Worm (Caenorhabditis elegans) whole organism, midembryonic: Measurements from ENCODE around the gene mel-32.

ENCODE experiments used
- T22C8.4 ChIP-seq: fragments of 200-800 bp; sonication (Bioruptor generic); IDR thresholded peaks from 2 replicates; pipeline ENCODE4 v1.3.6; 2022; ENCODE audit warnings: missing genetic modification characterization, missing compliant biosample characterization
- cog-1 ChIP-seq: sonication (generic microtip); optimal IDR thresholded peaks from 2 replicates; lab custom pipeline; 2016; ENCODE audit warnings: missing genetic modification characterization, missing compliant biosample characterization
- flt-1 ChIP-seq: fragments of 200-800 bp; sonication (Bioruptor generic); IDR thresholded peaks from 2 replicates; pipeline ENCODE4 v1.3.6; 2022; ENCODE audit warnings: missing genetic modification characterization, missing compliant biosample characterization
- klf-2 ChIP-seq: fragments of 200-800 bp; sonication (Bioruptor generic); conservative IDR thresholded peaks from 2 replicates; pipeline ENCODE4 v1.3.6; 2022; ENCODE audit warnings: missing genetic modification reagents, missing genetic modification characterization, missing compliant biosample characterization
- med-1 ChIP-seq: sonication (generic microtip); optimal IDR thresholded peaks from 2 replicates; lab custom pipeline; 2017; ENCODE audit warnings: missing genetic modification characterization, mild to moderate bottlenecking, missing compliant biosample characterization, antibody characterized with exemption, missing genetic modification reagents; ENCODE audit not compliant: insufficient read depth
- ref-1 ChIP-seq: fragments of 200-800 bp; sonication (Bioruptor generic); conservative IDR thresholded peaks from 2 replicates; pipeline ENCODE4 v1.3.6; 2022; ENCODE audit warnings: missing genetic modification reagents, missing genetic modification characterization, missing compliant biosample characterization
- tab-1 ChIP-seq: fragments of 200-800 bp; sonication (Bioruptor generic); IDR thresholded peaks from 2 replicates; pipeline ENCODE4 v1.3.6; 2022; ENCODE audit warnings: missing genetic modification characterization, missing compliant biosample characterization
- ztf-23 ChIP-seq: fragments of 200-800 bp; sonication (Bioruptor generic); IDR thresholded peaks from 2 replicates; pipeline ENCODE4 v1.3.6; 2022; ENCODE audit warnings: missing genetic modification reagents, missing genetic modification characterization, missing compliant biosample characterization
- ztf-29 ChIP-seq: fragments of 200-800 bp; sonication (Bioruptor generic); IDR thresholded peaks from 2 replicates; pipeline ENCODE4 v1.3.6; 2022; ENCODE audit warnings: missing genetic modification reagents, missing genetic modification characterization, missing compliant biosample characterization

The mel-32 gene

DNA sequence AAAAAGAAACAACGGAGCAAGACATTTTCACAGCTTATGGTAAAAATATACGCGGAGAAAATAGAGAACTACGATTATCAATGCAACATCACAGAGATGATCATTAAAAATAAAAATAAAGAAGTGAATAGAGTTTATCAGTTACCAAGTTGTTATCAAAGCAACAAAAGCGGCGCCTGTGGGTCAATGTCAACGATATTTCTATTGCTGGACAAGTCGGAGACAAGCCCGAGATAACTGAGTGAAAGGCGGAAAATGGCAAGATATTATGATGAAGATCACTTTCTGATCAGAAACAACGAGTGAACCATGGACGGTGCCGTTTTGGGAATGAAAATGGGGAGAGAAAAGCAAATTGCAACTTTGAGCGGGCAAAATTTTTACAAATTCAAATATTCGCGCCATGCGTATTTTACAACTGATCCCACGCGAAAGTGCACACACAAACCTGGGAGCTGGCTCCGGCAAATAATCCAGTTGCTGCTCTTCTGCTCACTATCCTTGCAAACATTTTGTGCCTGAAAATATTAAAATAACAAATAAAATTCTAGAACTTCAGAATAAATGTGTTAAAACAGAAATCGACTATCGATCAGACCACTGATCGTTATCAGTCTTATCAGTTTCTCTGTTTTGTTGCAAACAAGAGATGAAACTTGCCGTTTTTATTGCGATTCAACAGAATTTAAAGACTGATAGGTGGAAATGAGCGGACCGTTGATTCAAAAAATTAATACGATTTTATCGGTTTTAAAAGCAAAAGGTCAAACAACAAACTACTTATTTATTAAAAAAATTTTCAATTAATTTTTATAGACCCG lies at the start of gene mel-32:
Gene mel-32, minus strand, starts transcription at position 696 of the 821 bp plus-strand sequence.
- no peak for TF ChIP-seq tab-1
- TF ChIP-seq cog-1 (tag; lab: Kevin White, UChicago), result no peak
- TF ChIP-seq klf-2 (GFP tag; lab: Robert Waterston, UW), result no peak
- TF ChIP-seq med-1, result no peak
- TF ChIP-seq T22C8.4 (GFP tag; lab: Robert Waterston, UW), result no peak
- no peak for TF ChIP-seq ztf-23
- TF ChIP-seq flt-1, result no peak
- no peak for TF ChIP-seq ztf-29 (GFP tag; lab: Robert Waterston, UW)
- TF ChIP-seq ref-1 (GFP tag; lab: Robert Waterston, UW), result no peak

- TF ChIP-seq T22C8.4 (GFP tag; lab: Robert Waterston, UW), result no peak
- TF ChIP-seq klf-2 (GFP tag; lab: Robert Waterston, UW), result no peak
- no peak for TF ChIP-seq cog-1 (tag; lab: Kevin White, UChicago)
- TF ChIP-seq med-1, result no peak
- no peak for TF ChIP-seq ztf-29 (GFP tag; lab: Robert Waterston, UW)
Measured at ce11 chrIII:6490989-6491388, 48.2 kb upstream of the mel-32 start.

ce11 chrIII:6489493-6489892 lies 46.7 kb upstream of the mel-32 start, which contains the start of gene rpt-3:
rpt-3 (plus strand) TSS chrIII:6489793.
- TF ChIP-seq cog-1 (tag; lab: Kevin White, UChicago) (no peak), flt-1 (no peak)

DNA sequence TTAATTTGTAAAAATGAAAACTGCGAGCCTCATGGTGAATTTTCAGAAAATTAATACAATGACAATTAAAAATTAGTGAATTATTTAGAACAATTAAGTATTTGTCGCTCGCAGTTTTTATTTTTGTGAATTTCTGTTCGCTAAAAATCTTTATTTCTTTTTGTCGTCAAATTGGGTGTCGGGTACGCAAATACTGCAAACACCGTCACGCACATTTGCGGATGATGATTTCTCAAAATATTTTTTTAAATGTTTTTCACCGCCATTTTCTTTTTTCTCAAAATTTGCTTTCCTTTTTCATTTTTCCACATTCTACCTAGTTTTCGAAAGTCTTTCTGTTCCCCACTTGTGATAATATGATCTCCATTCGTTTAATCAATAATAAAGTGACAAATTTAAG lies 46.1 kb upstream of the mel-32 start:
- TF ChIP-seq ref-1 (GFP tag; lab: Robert Waterston, UW) (no peak), ztf-23 (no peak), flt-1 (no peak), T22C8.4 (GFP tag; lab: Robert Waterston, UW) (no peak), cog-1 (tag; lab: Kevin White, UChicago) (no peak), med-1 (no peak), klf-2 (GFP tag; lab: Robert Waterston, UW) (no peak), ztf-29 (GFP tag; lab: Robert Waterston, UW) (no peak), tab-1 (no peak)

DNA sequence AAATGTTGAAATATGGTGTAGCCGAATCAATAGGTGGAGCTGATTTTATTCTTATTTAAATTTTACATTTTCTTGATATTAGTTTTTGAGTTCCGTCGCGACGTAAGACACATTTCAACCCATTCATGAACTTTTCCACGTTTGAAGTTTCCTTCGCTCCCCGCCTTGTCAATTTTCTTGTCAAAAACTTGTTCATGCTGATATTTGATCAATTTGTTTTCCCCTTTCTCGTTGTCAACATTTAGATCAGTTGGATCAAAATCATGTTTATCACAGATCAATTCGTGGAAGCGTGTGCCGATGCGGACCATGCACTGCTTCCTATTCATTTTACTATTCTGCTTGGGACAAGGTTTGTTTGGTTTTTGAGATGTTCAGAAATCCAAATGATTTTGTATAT lies 40.1 kb upstream of the mel-32 start, which contains the start of gene chtb-2:
Gene chtb-2, plus strand, starts transcription at position 301 of the 400 bp plus-strand sequence.
- no peak for TF ChIP-seq ref-1 (GFP tag; lab: Robert Waterston, UW)
- TF ChIP-seq med-1, result no peak
- TF ChIP-seq T22C8.4 (GFP tag; lab: Robert Waterston, UW), result no peak
- no peak for TF ChIP-seq ztf-29 (GFP tag; lab: Robert Waterston, UW)
- no peak for TF ChIP-seq flt-1
- no peak for TF ChIP-seq cog-1 (tag; lab: Kevin White, UChicago)
- no peak for TF ChIP-seq tab-1
- TF ChIP-seq ztf-23, result no peak
- no peak for TF ChIP-seq klf-2 (GFP tag; lab: Robert Waterston, UW)

ce11 chrIII:6479439-6479838 lies 36.6 kb upstream of the mel-32 start:
- no peak for TF ChIP-seq ztf-29 (GFP tag; lab: Robert Waterston, UW)
- no peak for TF ChIP-seq ref-1 (GFP tag; lab: Robert Waterston, UW)
- TF ChIP-seq med-1, result no peak
- TF ChIP-seq ztf-23, result no peak
- no peak for TF ChIP-seq tab-1
- TF ChIP-seq klf-2 (GFP tag; lab: Robert Waterston, UW), result no peak
- no peak for TF ChIP-seq cog-1 (tag; lab: Kevin White, UChicago)

DNA sequence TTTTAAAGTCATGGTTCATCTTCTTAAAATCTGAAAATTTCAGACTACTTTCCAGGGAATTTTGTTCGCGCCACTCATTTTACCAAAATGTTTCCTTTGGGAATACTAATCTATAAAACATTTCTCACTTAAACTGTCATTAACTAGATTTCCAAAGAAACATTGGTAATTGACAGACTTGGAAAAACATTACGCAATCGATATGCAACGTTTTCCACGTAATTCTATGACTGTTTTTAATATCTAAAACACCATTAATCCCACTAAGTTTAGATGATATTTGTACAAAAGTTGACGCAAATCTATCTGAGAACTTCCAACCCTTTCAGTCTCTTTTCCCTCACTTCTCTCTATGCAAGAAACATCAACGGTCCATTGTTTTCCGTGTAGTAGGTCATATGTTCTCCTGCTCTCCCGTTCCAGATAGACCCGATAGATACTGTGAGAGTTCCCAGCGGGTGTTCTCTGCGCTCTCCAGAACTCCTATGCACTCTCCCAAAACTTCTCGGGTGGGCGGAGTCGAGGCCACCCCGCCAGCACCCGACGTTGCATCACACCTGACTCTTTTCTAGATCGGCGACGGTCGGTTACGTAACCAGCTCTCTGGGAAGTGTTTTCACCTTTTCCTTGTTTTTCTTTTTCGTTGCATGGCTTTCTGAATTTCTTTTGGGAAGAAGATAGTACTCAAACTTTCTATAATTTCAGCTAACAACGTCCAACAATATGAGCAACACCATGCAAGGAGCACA lies 35.6 kb upstream of the mel-32 start, which contains the start of gene zip-8:
Gene zip-8, plus strand, starts transcription at position 700 of the 749 bp plus-strand sequence.
- TF ChIP-seq med-1, result no peak
- no peak for TF ChIP-seq ztf-29 (GFP tag; lab: Robert Waterston, UW)
- TF ChIP-seq ztf-23, result no peak
- TF ChIP-seq T22C8.4 (GFP tag; lab: Robert Waterston, UW), result no peak
- TF ChIP-seq cog-1 (tag; lab: Kevin White, UChicago), result no peak
- no peak for TF ChIP-seq ref-1 (GFP tag; lab: Robert Waterston, UW)
- no peak for TF ChIP-seq flt-1
- no peak for TF ChIP-seq tab-1
- no peak for TF ChIP-seq klf-2 (GFP tag; lab: Robert Waterston, UW)

ce11 chrIII:6476380-6476779 lies 33.6 kb upstream of the mel-32 start:
- TF ChIP-seq flt-1, result no peak
- no peak for TF ChIP-seq ztf-29 (GFP tag; lab: Robert Waterston, UW)
- no peak for TF ChIP-seq ztf-23
- no peak for TF ChIP-seq tab-1
- TF ChIP-seq klf-2 (GFP tag; lab: Robert Waterston, UW), result no peak
- TF ChIP-seq ref-1 (GFP tag; lab: Robert Waterston, UW), result no peak
- TF ChIP-seq cog-1 (tag; lab: Kevin White, UChicago), result no peak
- TF ChIP-seq T22C8.4 (GFP tag; lab: Robert Waterston, UW), result no peak
- TF ChIP-seq med-1, result no peak

- no peak for TF ChIP-seq ztf-29 (GFP tag; lab: Robert Waterston, UW)
- TF ChIP-seq ref-1 (GFP tag; lab: Robert Waterston, UW), result no peak
- no peak for TF ChIP-seq T22C8.4 (GFP tag; lab: Robert Waterston, UW)
- no peak for TF ChIP-seq klf-2 (GFP tag; lab: Robert Waterston, UW)
- no peak for TF ChIP-seq flt-1
- TF ChIP-seq tab-1, result no peak
- TF ChIP-seq ztf-23, result no peak
- TF ChIP-seq cog-1 (tag; lab: Kevin White, UChicago), result no peak
- TF ChIP-seq med-1, result no peak
Measured at ce11 chrIII:6471451-6471850, 28.7 kb upstream of the mel-32 start, which contains the start of gene wht-6. wht-6 (plus strand) TSS chrIII:6471751.
